Fruit fly (Drosophila melanogaster): ENCODE measurements around the gene eIF2beta.
A peak's percentile ranks its signal among the peaks of the same experiment; 100 is the strongest.

The eIF2beta gene

dm6 chr3L:12529431-12530007, 3.0 kb upstream of the eIF2beta start (continued):
- no peak for TF ChIP-seq al (GFP tag; IDR thresholded peaks at IDR 0.05)
- no peak for TF ChIP-seq zfh2 (GFP tag; optimal IDR thresholded peaks at IDR 0.05)
- TF ChIP-seq D19B (GFP tag; optimal IDR thresholded peaks at IDR 0.05), result no peak
- peak; percentile 50; the same call in 1 of the 2 replicates for TF ChIP-seq ttk (GFP tag; IDR thresholded peaks at IDR 0.05)
- TF ChIP-seq zf30C (GFP tag; optimal IDR thresholded peaks at IDR 0.05), result no peak
- no peak for TF ChIP-seq Dref (GFP tag; IDR thresholded peaks at IDR 0.05)
- TF ChIP-seq E2f1 (GFP tag; IDR thresholded peaks at IDR 0.05), result peak; percentile 12; the same call in 1 of the 2 replicates
- TF ChIP-seq Atf-2 (GFP tag; optimal IDR thresholded peaks at IDR 0.05), result peak; percentile 13
- TF ChIP-seq hth (optimal IDR thresholded peaks at IDR 0.05), result no peak
- no peak for TF ChIP-seq Max (GFP tag; optimal IDR thresholded peaks at IDR 0.05)
- TF ChIP-seq vfl (GFP tag; optimal IDR thresholded peaks at IDR 0.05), result no peak
- peak; percentile 67 for TF ChIP-seq dmrt99B (tag; optimal IDR thresholded peaks at IDR 0.05)
- no peak for TF ChIP-seq CG11085 (GFP tag; IDR thresholded peaks at IDR 0.05)
- no peak for TF ChIP-seq oc (tag; optimal IDR thresholded peaks at IDR 0.05)
- TF ChIP-seq hbn (GFP tag; IDR thresholded peaks at IDR 0.05; ENCODE audit: partially characterized antibody), result no peak
- peak; percentile 62 for TF ChIP-seq corto (GFP tag; optimal IDR thresholded peaks at IDR 0.05)
- TF ChIP-seq CG15601 (tag; optimal IDR thresholded peaks at IDR 0.05), result peak; percentile 44
- TF ChIP-seq cas (GFP tag; IDR thresholded peaks at IDR 0.05), result no peak
- no peak for TF ChIP-seq NC2α (GFP tag; optimal IDR thresholded peaks at IDR 0.05)
- no peak for TF ChIP-seq sob (GFP tag; IDR thresholded peaks at IDR 0.05)
- TF ChIP-seq Adf1 (GFP tag; IDR thresholded peaks at IDR 0.05), result no peak
- TF ChIP-seq Xbp1 (GFP tag; optimal IDR thresholded peaks at IDR 0.05), result peak; percentile 54
- TF ChIP-seq chn (GFP tag; optimal IDR thresholded peaks at IDR 0.05), result no peak
- no peak for TF ChIP-seq Fer1 (GFP tag; optimal IDR thresholded peaks at IDR 0.05)
- peak; percentile 49 for TF ChIP-seq az2 (GFP tag; optimal IDR thresholded peaks at IDR 0.05)
- TF ChIP-seq Opbp (GFP tag; IDR thresholded peaks at IDR 0.05; ENCODE audit: partially characterized antibody), result no peak
- TF ChIP-seq h (optimal IDR thresholded peaks at IDR 0.05), result no peak
- TF ChIP-seq CG10959 (GFP tag; IDR thresholded peaks at IDR 0.05), result no peak
- TF ChIP-seq wek (GFP tag; optimal IDR thresholded peaks at IDR 0.05), result no peak
- TF ChIP-seq tio (GFP tag; optimal IDR thresholded peaks at IDR 0.05), result no peak
- no peak for TF ChIP-seq CG7963 (GFP tag; IDR thresholded peaks at IDR 0.05; ENCODE audit: partially characterized antibody)
- TF ChIP-seq Dp (GFP tag; optimal IDR thresholded peaks at IDR 0.05), result no peak
- TF ChIP-seq luna (GFP tag; optimal IDR thresholded peaks at IDR 0.05), result no peak
- TF ChIP-seq unc-4 (GFP tag; IDR thresholded peaks at IDR 0.05; ENCODE audit: partially characterized antibody), result no peak
- no peak for TF ChIP-seq ac (GFP tag; optimal IDR thresholded peaks at IDR 0.05)
- peak; percentile 29 to 34 for TF ChIP-seq dpn (GFP tag; optimal IDR thresholded peaks at IDR 0.05)
- TF ChIP-seq CG12942 (GFP tag; optimal IDR thresholded peaks at IDR 0.05), result peak; percentile 9
- peak; percentile 72 for TF ChIP-seq CG11504 (tag; optimal IDR thresholded peaks at IDR 0.05)
- peak; percentile 53 for TF ChIP-seq CG8944 (GFP tag; optimal IDR thresholded peaks at IDR 0.05)
- no peak for TF ChIP-seq ato (GFP tag; IDR thresholded peaks at IDR 0.05; ENCODE audit: partially characterized antibody)
- TF ChIP-seq gsb-n (tag; optimal IDR thresholded peaks at IDR 0.05), result peak; percentile 23
- TF ChIP-seq Nf-YA (GFP tag; IDR thresholded peaks at IDR 0.05), result no peak
- peak; percentile 22; the same call in 1 of the 2 replicates for TF ChIP-seq CG32532 (GFP tag; IDR thresholded peaks at IDR 0.05)
- TF ChIP-seq salm (tag; optimal IDR thresholded peaks at IDR 0.05), result peak; percentile 29
- no peak for TF ChIP-seq btn (GFP tag; optimal IDR thresholded peaks at IDR 0.05)
- peak; percentile 58; the same call in 1 of the 2 replicates for TF ChIP-seq CG1024 (GFP tag; IDR thresholded peaks at IDR 0.05)
- TF ChIP-seq Ets97D (GFP tag; optimal IDR thresholded peaks at IDR 0.05), result no peak
- peak; percentile 22; the same call in 1 of the 2 replicates for TF ChIP-seq Rx (GFP tag; IDR thresholded peaks at IDR 0.05)
- TF ChIP-seq ci (GFP tag; IDR thresholded peaks at IDR 0.05), result peak; percentile 85
- TF ChIP-seq Gug (GFP tag; IDR thresholded peaks at IDR 0.05), result 0 out of 4 replicates have a peak, but pooled peaks have one; percentile 34
- no peak for TF ChIP-seq bowl (GFP tag; IDR thresholded peaks at IDR 0.05)
- TF ChIP-seq inv (GFP tag; IDR thresholded peaks at IDR 0.05; ENCODE audit: partially characterized antibody), result no peak
